Worm (Caenorhabditis elegans) whole organism, young adult: ENCODE data around the gene F59B2.14.

Experiments
- B0019.2 ChIP-seq: fragments of 200-800 bp; sonication (Bioruptor generic); conservative IDR thresholded peaks from 2 replicates; pipeline ENCODE4 v1.3.6; 2022; ENCODE audit warnings: missing genetic modification reagents, missing genetic modification characterization, missing compliant biosample characterization
- C17E4.6 ChIP-seq: fragments of 200-800 bp; sonication (Bioruptor generic); IDR thresholded peaks from 2 replicates; pipeline ENCODE4 v1.3.6; 2022; ENCODE audit warnings: missing genetic modification reagents, missing genetic modification characterization, missing compliant biosample characterization
- F22D6.2 ChIP-seq: sonication (generic microtip); optimal IDR thresholded peaks from 2 replicates; lab custom pipeline; 2016; ENCODE audit warnings: mild to moderate bottlenecking, missing genetic modification characterization, missing compliant biosample characterization
- F49E8.2 ChIP-seq: sonication (generic microtip); optimal IDR thresholded peaks from 3 replicates; lab custom pipeline; 2017; ENCODE audit warnings: missing genetic modification characterization, mild to moderate bottlenecking, missing compliant biosample characterization, antibody characterized with exemption, moderate library complexity; ENCODE audit not compliant: insufficient read depth
- ama-1 ChIP-seq, 3 experiments: fragments of 150-350 bp in 1 of 3; sonication (generic microtip) in 2 of 3; optimal IDR thresholded peaks; 2 replicates each; lab custom pipeline; 2014 to 2018; ENCODE audit warnings: missing biosample characterization in 2 of 3, missing genetic modification characterization in 2 of 3, missing genetic modification reagents in 2 of 3
- aptf-2 ChIP-seq: fragments of 200-800 bp; sonication (Bioruptor generic); conservative IDR thresholded peaks from 2 replicates; pipeline ENCODE4 v1.3.6; 2022; ENCODE audit warnings: missing genetic modification reagents, missing genetic modification characterization, missing compliant biosample characterization
- bed-1 ChIP-seq: fragments of 200-800 bp; sonication (Bioruptor generic); IDR thresholded peaks from 2 replicates; pipeline ENCODE4 v1.3.6; 2022; ENCODE audit warnings: missing genetic modification reagents, missing genetic modification characterization, missing compliant biosample characterization
- chd-7 ChIP-seq: sonication (generic microtip); optimal IDR thresholded peaks from 2 replicates; lab custom pipeline; 2016; ENCODE audit warnings: mild to moderate bottlenecking, missing genetic modification characterization, moderate library complexity, missing compliant biosample characterization
- sea-2 ChIP-seq: fragments of 200-800 bp; sonication (Bioruptor generic); IDR thresholded peaks from 2 replicates; pipeline ENCODE4 v1.3.6; 2022; ENCODE audit warnings: missing genetic modification characterization, missing compliant biosample characterization
- snpc-4 ChIP-seq, 5 experiments: fragments of 150-350 bp in 1 of 5; sonication (generic microtip) in 4 of 5; optimal IDR thresholded peaks; 2 replicates each; lab custom pipeline; 2014 to 2018; ENCODE audit warnings: missing genetic modification characterization in 5 of 5, missing biosample characterization in 3 of 5, antibody characterized with exemption in 2 of 5, mild to moderate bottlenecking in 2 of 5, missing compliant biosample characterization in 2 of 5, missing genotype in 2 of 5, moderate library complexity in 2 of 5, missing genetic modification reagents in 1 of 5
- unc-130 ChIP-seq: sonication (generic microtip); optimal IDR thresholded peaks from 2 replicates; lab custom pipeline; 2016; ENCODE audit warnings: missing genetic modification reagents, missing genetic modification characterization, missing compliant biosample characterization
- unc-62 ChIP-seq: fragments of 150-350 bp; optimal IDR thresholded peaks from 2 replicates; lab custom pipeline; 2014; ENCODE audit warnings: missing biosample characterization, missing genetic modification reagents, missing genetic modification characterization
- ztf-26 ChIP-seq: sonication (generic microtip); optimal IDR thresholded peaks from 2 replicates; lab custom pipeline; 2017; ENCODE audit warnings: missing genetic modification characterization, missing compliant biosample characterization
- ztf-28 ChIP-seq: fragments of 200-800 bp; sonication (Bioruptor generic); IDR thresholded peaks from 2 replicates; pipeline ENCODE4 v1.3.6; 2022; ENCODE audit warnings: missing genetic modification reagents, missing genetic modification characterization, missing compliant biosample characterization

DNA sequence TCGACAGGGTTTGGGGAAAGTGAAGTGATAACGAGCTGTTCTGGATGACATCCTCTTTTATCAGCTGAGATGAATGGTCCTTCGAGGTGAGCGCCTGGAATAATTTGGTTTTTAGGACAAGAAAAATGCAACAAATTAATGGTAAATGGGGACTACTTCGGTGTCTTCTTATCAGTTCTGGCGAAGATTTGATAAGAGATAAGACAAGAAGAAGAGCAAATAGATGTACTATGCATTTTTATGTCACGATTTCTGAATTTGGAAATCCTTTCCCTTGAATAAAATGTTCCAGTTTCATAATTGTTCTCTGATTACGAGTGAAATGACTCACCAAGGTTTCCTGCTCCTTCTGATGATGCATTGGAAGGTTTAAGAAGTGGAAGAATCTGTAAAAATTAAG, 24.6 kb downstream of the F59B2.14 start:
- TF ChIP-seq sea-2 (no peak), ama-1 (optimal IDR thresholded peaks at IDR 0.05; lab: Kevin White, UChicago) (no peak), ama-1 (GFP tag; optimal IDR thresholded peaks at IDR 0.05; lab: Kevin White, UChicago) (no peak), F22D6.2 (tag; lab: Kevin White, UChicago) (no peak), ztf-26 (tag; lab: Kevin White, UChicago) (no peak), unc-130 (GFP tag; lab: Kevin White, UChicago) (no peak), aptf-2 (GFP tag; lab: Robert Waterston, UW) (no peak), ztf-28 (GFP tag; lab: Robert Waterston, UW) (no peak), snpc-4 (GFP tag; optimal IDR thresholded peaks at IDR 0.05; lab: Kevin White, UChicago) (no peak), snpc-4 (tag; optimal IDR thresholded peaks at IDR 0.05; lab: Kevin White, UChicago) (no peak), F49E8.2 (no peak), chd-7 (tag; lab: Kevin White, UChicago) (no peak), bed-1 (GFP tag; lab: Robert Waterston, UW) (no peak), B0019.2 (GFP tag; lab: Robert Waterston, UW) (no peak), unc-62 (GFP tag; lab: Kevin White, UChicago) (no peak), C17E4.6 (GFP tag; lab: Robert Waterston, UW) (no peak)
